Worm (Caenorhabditis elegans) whole organism, L1 larva: ENCODE results near the gene C07D10.6.

Experiments
- alr-1 ChIP-seq: fragments of 200-800 bp; sonication (Bioruptor generic); optimal IDR thresholded peaks from 2 replicates; lab custom pipeline; 2018; ENCODE audit warnings: borderline replicate concordance, mild to moderate bottlenecking, missing genetic modification characterization, missing compliant biosample characterization
- aly-2 ChIP-seq: fragments of 150-350 bp; optimal IDR thresholded peaks from 2 replicates; lab custom pipeline; 2014; ENCODE audit warnings: missing biosample characterization, missing genetic modification characterization
- ama-1 ChIP-seq: fragments of 150-350 bp; optimal IDR thresholded peaks from 2 replicates; lab custom pipeline; 2014
- blmp-1 ChIP-seq: fragments of 150-350 bp; optimal IDR thresholded peaks from 2 replicates; lab custom pipeline; 2014; ENCODE audit warnings: missing biosample characterization, missing genetic modification characterization
- ceh-63 ChIP-seq: fragments of 200-800 bp; sonication (Bioruptor generic); optimal IDR thresholded peaks from 2 replicates; lab custom pipeline; 2018; ENCODE audit warnings: mild to moderate bottlenecking, missing genetic modification characterization, missing compliant biosample characterization
- ceh-82 ChIP-seq, 3 experiments: fragments of 150-350 bp in 1 of 3; sonication (generic microtip) in 2 of 3; optimal IDR thresholded peaks; 2 replicates each; lab custom pipeline; 2014 to 2017; ENCODE audit warnings: missing biosample characterization in 3 of 3, missing genetic modification characterization in 3 of 3
- efl-1 ChIP-seq, 4 experiments: fragments of 150-350 bp; optimal IDR thresholded peaks in 3 of 4; peaks in 1 of 4; 1 replicate in 1 of 4; 2 replicates in 3 of 4; lab custom pipeline; 2014; ENCODE audit warnings: missing biosample characterization in 2 of 4, missing genetic modification characterization in 2 of 4, missing genetic modification reagents in 2 of 4
- egl-13 ChIP-seq: sonication (generic microtip); optimal IDR thresholded peaks from 2 replicates; lab custom pipeline; 2016; ENCODE audit warnings: missing genotype, missing genetic modification reagents, missing genetic modification characterization, missing compliant biosample characterization
- egl-27 ChIP-seq, 2 experiments: fragments of 150-350 bp in 1 of 2; sonication (generic microtip); optimal IDR thresholded peaks; 3 replicates each; lab custom pipeline; 2017 to 2018; ENCODE audit warnings: missing biosample characterization in 2 of 2, missing genetic modification characterization in 2 of 2, missing genetic modification reagents in 2 of 2
- elt-2 ChIP-seq: sonication (generic microtip); optimal IDR thresholded peaks from 2 replicates; lab custom pipeline; 2016; ENCODE audit warnings: missing genetic modification characterization, mild to moderate bottlenecking, inconsistent platforms, missing compliant biosample characterization, missing genetic modification reagents
- elt-3 ChIP-seq, 6 experiments: fragments of 150-350 bp in 1 of 6; sonication (generic microtip); optimal IDR thresholded peaks; 2 replicates each; lab custom pipeline; 2017 to 2018; ENCODE audit warnings: missing biosample characterization in 6 of 6, missing genetic modification characterization in 6 of 6, inconsistent platforms in 1 of 6
- fkh-10 ChIP-seq: sonication (generic microtip); optimal IDR thresholded peaks from 2 replicates; lab custom pipeline; 2017; ENCODE audit warnings: missing biosample characterization, missing genetic modification reagents, missing genetic modification characterization
- fkh-4 ChIP-seq: sonication (generic microtip); optimal IDR thresholded peaks from 2 replicates; lab custom pipeline; 2016; ENCODE audit warnings: missing compliant biosample characterization, missing genetic modification characterization, borderline replicate concordance
- fkh-8 ChIP-seq: sonication (generic microtip); optimal IDR thresholded peaks from 2 replicates; lab custom pipeline; 2016; ENCODE audit warnings: mild to moderate bottlenecking, missing genetic modification characterization, missing compliant biosample characterization
- fos-1 ChIP-seq: fragments of 150-350 bp; optimal IDR thresholded peaks from 2 replicates; lab custom pipeline; 2014; ENCODE audit warnings: missing biosample characterization, missing genetic modification characterization
- hlh-17 ChIP-seq: fragments of 200-800 bp; sonication (Bioruptor generic); optimal IDR thresholded peaks from 2 replicates; lab custom pipeline; 2018; ENCODE audit warnings: missing genetic modification characterization, mild to moderate bottlenecking, missing compliant biosample characterization, moderate library complexity, borderline replicate concordance
- hpl-2 ChIP-seq: fragments of 150-350 bp; optimal IDR thresholded peaks from 2 replicates; lab custom pipeline; 2014; ENCODE audit warnings: missing biosample characterization, missing genetic modification reagents, missing genetic modification characterization
- irx-1 ChIP-seq: sonication (generic microtip); optimal IDR thresholded peaks from 2 replicates; lab custom pipeline; 2016; ENCODE audit warnings: missing genetic modification characterization, missing compliant biosample characterization
- jun-1 ChIP-seq: fragments of 150-350 bp; optimal IDR thresholded peaks from 2 replicates; lab custom pipeline; 2014; ENCODE audit warnings: missing biosample characterization, missing genetic modification reagents, missing genetic modification characterization
- lin-13 ChIP-seq: fragments of 150-350 bp; optimal IDR thresholded peaks from 2 replicates; lab custom pipeline; 2014; ENCODE audit warnings: missing biosample characterization, missing genetic modification reagents, missing genetic modification characterization
- lin-14 ChIP-seq: fragments of 200-800 bp; sonication (Bioruptor generic); optimal IDR thresholded peaks from 2 replicates; lab custom pipeline; 2018; ENCODE audit warnings: mild to moderate bottlenecking, missing genetic modification characterization, moderate library complexity, missing compliant biosample characterization
- lin-35 ChIP-seq, 2 experiments: fragments of 150-350 bp; optimal IDR thresholded peaks; 2 replicates each; lab custom pipeline; 2014; ENCODE audit warnings: missing biosample characterization in 2 of 2, missing genetic modification characterization in 2 of 2, missing genetic modification reagents in 2 of 2
- lin-39 ChIP-seq: fragments of 150-350 bp; optimal IDR thresholded peaks from 2 replicates; lab custom pipeline; 2014; ENCODE audit warnings: missing biosample characterization, missing genetic modification reagents, missing genetic modification characterization
- lir-3 ChIP-seq: sonication (generic microtip); optimal IDR thresholded peaks from 2 replicates; lab custom pipeline; 2016; ENCODE audit warnings: mild to moderate bottlenecking, missing genetic modification characterization, moderate library complexity, missing compliant biosample characterization; ENCODE audit not compliant: poor library complexity
- mdl-1 ChIP-seq, 2 experiments: fragments of 150-350 bp; optimal IDR thresholded peaks; 2 replicates each; lab custom pipeline; 2014 to 2017; ENCODE audit warnings: missing biosample characterization in 2 of 2, missing genetic modification characterization in 2 of 2, inconsistent platforms in 1 of 2
- mef-2 ChIP-seq: fragments of 150-350 bp; optimal IDR thresholded peaks from 2 replicates; lab custom pipeline; 2014; ENCODE audit warnings: missing biosample characterization, missing genetic modification characterization
- mep-1 ChIP-seq: fragments of 150-350 bp; optimal IDR thresholded peaks from 2 replicates; lab custom pipeline; 2014; ENCODE audit warnings: missing biosample characterization, missing genetic modification characterization
- nhr-11 ChIP-seq: fragments of 150-350 bp; optimal IDR thresholded peaks from 2 replicates; lab custom pipeline; 2014; ENCODE audit warnings: missing biosample characterization, missing genetic modification characterization
- nhr-12 ChIP-seq: sonication (generic microtip); optimal IDR thresholded peaks from 2 replicates; lab custom pipeline; 2017; ENCODE audit warnings: missing biosample characterization, missing genetic modification characterization
- nhr-20 ChIP-seq: sonication (generic microtip); optimal IDR thresholded peaks from 2 replicates; lab custom pipeline; 2016; ENCODE audit warnings: mild to moderate bottlenecking, missing genetic modification characterization, missing compliant biosample characterization
- nhr-28 ChIP-seq: fragments of 150-350 bp; optimal IDR thresholded peaks from 2 replicates; lab custom pipeline; 2014; ENCODE audit warnings: missing biosample characterization, missing genetic modification characterization
- nhr-47 ChIP-seq: sonication (generic microtip); optimal IDR thresholded peaks from 2 replicates; lab custom pipeline; 2016; ENCODE audit warnings: mild to moderate bottlenecking, missing genetic modification characterization, moderate library complexity, missing compliant biosample characterization
- nhr-71 ChIP-seq: sonication (generic microtip); optimal IDR thresholded peaks from 2 replicates; lab custom pipeline; 2016; ENCODE audit warnings: mild to moderate bottlenecking, missing genetic modification characterization, moderate library complexity, missing compliant biosample characterization
- nhr-77 ChIP-seq: fragments of 150-350 bp; optimal IDR thresholded peaks from 2 replicates; lab custom pipeline; 2014; ENCODE audit warnings: missing biosample characterization, missing genetic modification characterization
- nhr-90 ChIP-seq: sonication (generic microtip); optimal IDR thresholded peaks from 2 replicates; lab custom pipeline; 2016; ENCODE audit warnings: mild to moderate bottlenecking, missing genetic modification characterization, missing compliant biosample characterization; ENCODE audit not compliant: poor library complexity
- pag-3 ChIP-seq: sonication (generic microtip); optimal IDR thresholded peaks from 2 replicates; lab custom pipeline; 2017; ENCODE audit warnings: missing genetic modification characterization, mild to moderate bottlenecking, missing compliant biosample characterization, antibody characterized with exemption, borderline replicate concordance; ENCODE audit not compliant: insufficient read depth
- pqm-1 ChIP-seq: sonication (generic microtip); optimal IDR thresholded peaks from 3 replicates; lab custom pipeline; 2017; ENCODE audit warnings: missing biosample characterization, missing genetic modification characterization
- rnt-1 ChIP-seq: sonication (generic microtip); optimal IDR thresholded peaks from 2 replicates; lab custom pipeline; 2016; ENCODE audit warnings: mild to moderate bottlenecking, missing genetic modification characterization, moderate library complexity, missing compliant biosample characterization
- skn-1 ChIP-seq: fragments of 150-350 bp; optimal IDR thresholded peaks from 2 replicates; lab custom pipeline; 2014; ENCODE audit warnings: missing biosample characterization, missing genetic modification characterization
- snu-23 ChIP-seq: sonication (generic microtip); optimal IDR thresholded peaks from 2 replicates; lab custom pipeline; 2016; ENCODE audit warnings: missing genetic modification characterization, missing compliant biosample characterization
- sptf-1 ChIP-seq: fragments of 150-350 bp; optimal IDR thresholded peaks from 2 replicates; lab custom pipeline; 2014; ENCODE audit warnings: missing biosample characterization, missing genetic modification characterization
- swsn-7 ChIP-seq: sonication (generic microtip); optimal IDR thresholded peaks from 2 replicates; lab custom pipeline; 2016; ENCODE audit warnings: missing genetic modification characterization, missing compliant biosample characterization
- tlp-1 ChIP-seq: fragments of 150-350 bp; optimal IDR thresholded peaks from 2 replicates; lab custom pipeline; 2014; ENCODE audit warnings: missing biosample characterization, missing genetic modification characterization
- unc-30 ChIP-seq: sonication (generic microtip); optimal IDR thresholded peaks from 2 replicates; lab custom pipeline; 2017; ENCODE audit warnings: missing biosample characterization, missing genetic modification characterization
- unc-62 ChIP-seq: fragments of 150-350 bp; optimal IDR thresholded peaks from 2 replicates; lab custom pipeline; 2014; ENCODE audit warnings: missing biosample characterization, missing genetic modification reagents, missing genetic modification characterization
- unc-98 ChIP-seq: fragments of 200-800 bp; sonication (Bioruptor generic); IDR thresholded peaks from 2 replicates; pipeline ENCODE4 v1.3.6; 2022; ENCODE audit warnings: missing genetic modification characterization, missing compliant biosample characterization
- vab-15 ChIP-seq: sonication (generic microtip); optimal IDR thresholded peaks from 2 replicates; lab custom pipeline; 2017; ENCODE audit warnings: missing genotype, mild to moderate bottlenecking, missing genetic modification characterization, missing compliant biosample characterization
- xbp-1 ChIP-seq: sonication (generic microtip); optimal IDR thresholded peaks from 2 replicates; lab custom pipeline; 2016; ENCODE audit warnings: missing genetic modification characterization, missing compliant biosample characterization
- zag-1 ChIP-seq: fragments of 150-350 bp; optimal IDR thresholded peaks from 2 replicates; lab custom pipeline; 2014; ENCODE audit warnings: missing biosample characterization, missing genetic modification characterization
- ztf-11 ChIP-seq, 2 experiments: sonication (generic microtip); optimal IDR thresholded peaks; 2 replicates each; lab custom pipeline; 2016 to 2017; ENCODE audit warnings: missing genetic modification characterization in 2 of 2, missing biosample characterization in 1 of 2, missing compliant biosample characterization in 1 of 2

The C07D10.6 gene

ce11 chrII:7363990-7364455, 15.1 kb upstream of the C07D10.6 start, which contains the start of gene msra-1 (continued):
- TF ChIP-seq mef-2 (tag; lab: Kevin White, UChicago) (no peak), mdl-1 (tag; optimal IDR thresholded peaks at IDR 0.05; lab: Kevin White, UChicago) (no peak), egl-13 (tag; lab: Kevin White, UChicago) (no peak), lir-3 (tag; lab: Kevin White, UChicago) (peak; percentile 32), nhr-11 (no peak), rnt-1 (peak; percentile 40), lin-13 (GFP tag; lab: Kevin White, UChicago) (no peak), fkh-8 (no peak), nhr-90 (tag; lab: Kevin White, UChicago) (no peak), hlh-17 (no peak), snu-23 (GFP tag; lab: Kevin White, UChicago) (peak; percentile 48), zag-1 (tag; lab: Kevin White, UChicago) (no peak), unc-98 (GFP tag; lab: Robert Waterston, UW) (no peak), blmp-1 (tag; lab: Kevin White, UChicago) (peak; percentile 61), mep-1 (peak; percentile 50), vab-15 (no peak), pqm-1 (tag; lab: Kevin White, UChicago) (no peak), elt-3 (tag; optimal IDR thresholded peaks at IDR 0.05; lab: Kevin White, UChicago) (no peak), aly-2 (tag; lab: Kevin White, UChicago) (no peak), jun-1 (tag; lab: Kevin White, UChicago) (no peak), nhr-12 (tag; lab: Kevin White, UChicago) (no peak), nhr-20 (tag; lab: Kevin White, UChicago) (peak; percentile 36), ceh-63 (no peak), nhr-71 (peak; percentile 47), egl-27 (tag; optimal IDR thresholded peaks at IDR 0.05; lab: Kevin White, UChicago) (no peak), tlp-1 (tag; lab: Kevin White, UChicago) (no peak), swsn-7 (tag; lab: Kevin White, UChicago) (no peak), unc-30 (no peak), nhr-47 (tag; lab: Kevin White, UChicago) (no peak), hpl-2 (GFP tag; lab: Kevin White, UChicago) (no peak), fkh-4 (no peak), unc-62 (GFP tag; lab: Kevin White, UChicago) (no peak), lin-14 (GFP tag; lab: Kevin White, UChicago) (peak; percentile 49), alr-1 (tag; lab: Kevin White, UChicago) (no peak), skn-1 (tag; lab: Kevin White, UChicago) (peak; percentile 98), irx-1 (tag; lab: Kevin White, UChicago) (no peak), xbp-1 (tag; lab: Kevin White, UChicago) (peak; percentile 21)

ce11 chrII:7368761-7369160, 10.4 kb upstream of the C07D10.6 start, which contains the start of gene F43E2.6:
Gene F43E2.6, minus strand, starts transcription at chrII:7368861.
- TF ChIP-seq lin-35 (GFP tag; optimal IDR thresholded peaks at IDR 0.05; lab: Kevin White, UChicago), result no peak
- TF ChIP-seq elt-2 (tag; lab: Kevin White, UChicago), result no peak
- TF ChIP-seq pqm-1 (tag; lab: Kevin White, UChicago), result no peak
- TF ChIP-seq ama-1 (lab: Kevin White, UChicago), result no peak
- no peak for TF ChIP-seq nhr-28 (tag; lab: Kevin White, UChicago)
- no peak for TF ChIP-seq sptf-1 (tag; lab: Kevin White, UChicago)
- no peak for TF ChIP-seq ztf-11 (tag; optimal IDR thresholded peaks at IDR 0.05; lab: Kevin White, UChicago)
- no peak for TF ChIP-seq ceh-82 (tag; optimal IDR thresholded peaks at IDR 0.05; lab: Kevin White, UChicago)
- no peak for TF ChIP-seq pag-3 (tag; lab: Kevin White, UChicago)
- TF ChIP-seq lin-39 (tag; lab: Kevin White, UChicago), result no peak
- no peak for TF ChIP-seq nhr-77 (tag; lab: Kevin White, UChicago)
- TF ChIP-seq elt-3 (tag; optimal IDR thresholded peaks at IDR 0.05; lab: Kevin White, UChicago), result no peak
- TF ChIP-seq nhr-11, result no peak
- no peak for TF ChIP-seq hlh-17
- TF ChIP-seq fkh-10 (GFP tag; lab: Kevin White, UChicago), result no peak
- TF ChIP-seq fos-1 (tag; lab: Kevin White, UChicago), result no peak
- TF ChIP-seq swsn-7 (tag; lab: Kevin White, UChicago), result no peak
- no peak for TF ChIP-seq rnt-1
- TF ChIP-seq efl-1 (optimal IDR thresholded peaks at IDR 0.05; lab: Kevin White, UChicago), result no peak
- no peak for TF ChIP-seq efl-1 (GFP tag; optimal IDR thresholded peaks at IDR 0.05 in 1 of 2; lab: Kevin White, UChicago)
